Worm (Caenorhabditis elegans) whole organism, L4 larva: ENCODE results near the gene ttm-1.

ENCODE experiments used
- D1046.2 ChIP-seq: fragments of 200-800 bp; sonication (Bioruptor generic); IDR thresholded peaks from 2 replicates; pipeline ENCODE4 v1.3.6; 2022; ENCODE audit warnings: missing genetic modification characterization, missing compliant biosample characterization
- F44E2.7 ChIP-seq: fragments of 200-800 bp; sonication (Bioruptor generic); IDR thresholded peaks from 2 replicates; pipeline ENCODE4 v2.1.2; 2022; ENCODE audit warnings: missing genetic modification characterization, missing compliant biosample characterization
- T26A8.4 ChIP-seq: fragments of 200-800 bp; sonication (Bioruptor generic); IDR thresholded peaks from 2 replicates; pipeline ENCODE4 v1.3.6; 2022; ENCODE audit warnings: missing genetic modification characterization, missing compliant biosample characterization
- Y5F2A.4 ChIP-seq: fragments of 200-800 bp; sonication (Bioruptor generic); optimal IDR thresholded peaks from 2 replicates; lab custom pipeline; 2018; ENCODE audit warnings: mild to moderate bottlenecking, missing genetic modification characterization, missing compliant biosample characterization
- Y75B8A.6 ChIP-seq: fragments of 200-800 bp; sonication (Bioruptor generic); IDR thresholded peaks from 2 replicates; pipeline ENCODE4 v1.3.6; 2022; ENCODE audit warnings: missing genetic modification reagents, missing genetic modification characterization, missing compliant biosample characterization
- ZK337.2 ChIP-seq: fragments of 200-800 bp; sonication (Bioruptor generic); IDR thresholded peaks from 2 replicates; pipeline ENCODE4 v1.3.6; 2022; ENCODE audit warnings: missing genetic modification reagents, missing genetic modification characterization, missing compliant biosample characterization
- ZK546.5 ChIP-seq, 2 experiments: sonication (generic microtip); optimal IDR thresholded peaks; 2 replicates each; lab custom pipeline; 2017; ENCODE audit warnings: missing biosample characterization in 2 of 2, missing genetic modification characterization in 2 of 2
- attf-4 ChIP-seq: sonication (generic microtip); optimal IDR thresholded peaks from 3 replicates; lab custom pipeline; 2017; ENCODE audit warnings: missing biosample characterization, missing genetic modification characterization
- ceh-20 ChIP-seq: fragments of 200-800 bp; sonication (Bioruptor generic); IDR thresholded peaks from 2 replicates; pipeline ENCODE4 v1.3.6; 2022; ENCODE audit warnings: missing genetic modification reagents, missing genetic modification characterization, missing compliant biosample characterization
- ceh-32 ChIP-seq: sonication (generic microtip); optimal IDR thresholded peaks from 2 replicates; lab custom pipeline; 2016; ENCODE audit warnings: mild to moderate bottlenecking, missing genetic modification characterization, missing compliant biosample characterization; ENCODE audit not compliant: poor library complexity
- ceh-44 ChIP-seq: fragments of 200-800 bp; sonication (Bioruptor generic); IDR thresholded peaks from 2 replicates; pipeline ENCODE4 v1.3.6; 2022; ENCODE audit warnings: missing genetic modification reagents, missing genetic modification characterization, missing compliant biosample characterization
- cey-2 ChIP-seq: sonication (generic microtip); optimal IDR thresholded peaks from 3 replicates; lab custom pipeline; 2017; ENCODE audit warnings: missing genetic modification characterization, mild to moderate bottlenecking, missing compliant biosample characterization, antibody characterized with exemption, borderline replicate concordance; ENCODE audit not compliant: insufficient read depth
- dmd-9 ChIP-seq: fragments of 200-800 bp; sonication (Bioruptor generic); IDR thresholded peaks from 2 replicates; pipeline ENCODE4 v1.3.6; 2022; ENCODE audit warnings: missing genetic modification reagents, missing genetic modification characterization, missing compliant biosample characterization
- egl-43 ChIP-seq: fragments of 200-800 bp; sonication (Bioruptor generic); IDR thresholded peaks from 2 replicates; pipeline ENCODE4 v1.3.6; 2022; ENCODE audit warnings: missing genetic modification reagents, missing genetic modification characterization, missing compliant biosample characterization
- fkh-10 ChIP-seq: fragments of 150-350 bp; optimal IDR thresholded peaks from 2 replicates; lab custom pipeline; 2014; ENCODE audit warnings: missing biosample characterization, missing genetic modification reagents, missing genetic modification characterization
- gei-8 ChIP-seq: fragments of 200-800 bp; sonication (Bioruptor generic); optimal IDR thresholded peaks from 2 replicates; lab custom pipeline; 2018; ENCODE audit warnings: mild to moderate bottlenecking, missing genetic modification characterization, missing compliant biosample characterization
- hif-1 ChIP-seq, 2 experiments: sonication (generic microtip); optimal IDR thresholded peaks; 2 replicates each; lab custom pipeline; 2016 to 2017; ENCODE audit warnings: missing compliant biosample characterization in 2 of 2, missing genetic modification characterization in 2 of 2, missing genetic modification reagents in 2 of 2, missing genotype in 2 of 2, mild to moderate bottlenecking in 1 of 2
- hmg-1.1 ChIP-seq: fragments of 200-800 bp; sonication (Bioruptor generic); IDR thresholded peaks from 2 replicates; pipeline ENCODE4 v1.3.6; 2022; ENCODE audit warnings: missing genetic modification reagents, missing genetic modification characterization, missing compliant biosample characterization
- lim-7 ChIP-seq: fragments of 200-800 bp; sonication (Bioruptor generic); IDR thresholded peaks from 2 replicates; pipeline ENCODE4 v1.3.6; 2022; ENCODE audit warnings: missing genetic modification characterization, missing compliant biosample characterization
- lin-13 ChIP-seq: fragments of 150-350 bp; optimal IDR thresholded peaks from 2 replicates; lab custom pipeline; 2014; ENCODE audit warnings: missing biosample characterization, missing genetic modification reagents, missing genetic modification characterization
- lir-3 ChIP-seq: sonication (generic microtip); optimal IDR thresholded peaks from 2 replicates; lab custom pipeline; 2016; ENCODE audit warnings: mild to moderate bottlenecking, missing genetic modification characterization, missing compliant biosample characterization
- lsy-2 ChIP-seq, 2 experiments: fragments of 150-350 bp in 1 of 2; sonication (generic microtip) in 1 of 2; optimal IDR thresholded peaks; 2 replicates each; lab custom pipeline; 2014 to 2017; ENCODE audit warnings: missing biosample characterization in 2 of 2, missing genetic modification characterization in 2 of 2
- madf-5 ChIP-seq, 2 experiments: fragments of 200-800 bp; sonication (Bioruptor generic); IDR thresholded peaks; 2 replicates each; pipeline ENCODE4 v1.3.6; 2022; ENCODE audit warnings: missing compliant biosample characterization in 2 of 2, missing genetic modification characterization in 2 of 2
- madf-9 ChIP-seq: fragments of 200-800 bp; sonication (Bioruptor generic); conservative IDR thresholded peaks from 2 replicates; pipeline ENCODE4 v1.3.6; 2022; ENCODE audit warnings: missing genetic modification reagents, missing genetic modification characterization, missing compliant biosample characterization
- mes-2 ChIP-seq: sonication (generic microtip); optimal IDR thresholded peaks from 2 replicates; lab custom pipeline; 2016; ENCODE audit warnings: missing genotype, mild to moderate bottlenecking, missing genetic modification characterization, missing compliant biosample characterization; ENCODE audit not compliant: poor library complexity, severe bottlenecking
- mxl-2 ChIP-seq: fragments of 200-800 bp; sonication (Bioruptor generic); conservative IDR thresholded peaks from 2 replicates; pipeline ENCODE4 v1.3.6; 2022; ENCODE audit warnings: missing genetic modification reagents, missing genetic modification characterization, missing compliant biosample characterization
- nhr-102 ChIP-seq: sonication (generic microtip); optimal IDR thresholded peaks from 2 replicates; lab custom pipeline; 2016; ENCODE audit warnings: mild to moderate bottlenecking, missing genetic modification characterization, moderate library complexity, missing compliant biosample characterization
- nhr-11 ChIP-seq: fragments of 150-350 bp; optimal IDR thresholded peaks from 2 replicates; lab custom pipeline; 2014; ENCODE audit warnings: missing biosample characterization, missing genetic modification characterization
- nhr-111 ChIP-seq: fragments of 200-800 bp; sonication (Bioruptor generic); optimal IDR thresholded peaks from 2 replicates; lab custom pipeline; 2018; ENCODE audit warnings: mild to moderate bottlenecking, missing genetic modification characterization, missing compliant biosample characterization
- nhr-28 ChIP-seq: fragments of 150-350 bp; optimal IDR thresholded peaks from 2 replicates; lab custom pipeline; 2014; ENCODE audit warnings: missing biosample characterization, missing genetic modification characterization
- nhr-41 ChIP-seq: fragments of 200-800 bp; sonication (Bioruptor generic); IDR thresholded peaks from 2 replicates; pipeline ENCODE4 v1.3.6; 2022; ENCODE audit warnings: missing genetic modification reagents, missing genetic modification characterization, missing compliant biosample characterization
- nhr-77 ChIP-seq: fragments of 150-350 bp; optimal IDR thresholded peaks from 2 replicates; lab custom pipeline; 2014; ENCODE audit warnings: missing biosample characterization, missing genetic modification characterization
- pha-4 ChIP-seq, 2 experiments: fragments of 150-350 bp in 1 of 2; fragments of 200-800 bp in 1 of 2; sonication (Bioruptor generic) in 1 of 2; IDR thresholded peaks in 1 of 2; optimal IDR thresholded peaks in 1 of 2; 2 replicates each; pipeline versions ENCODE4 v1.3.6 to Lab custom; 2014 to 2022; ENCODE audit warnings: missing genetic modification characterization in 2 of 2, missing genetic modification reagents in 2 of 2, missing biosample characterization in 1 of 2, missing compliant biosample characterization in 1 of 2
- pqm-1 ChIP-seq: sonication (generic microtip); optimal IDR thresholded peaks from 2 replicates; lab custom pipeline; 2017; ENCODE audit warnings: missing biosample characterization, missing genetic modification characterization
- rbr-2 ChIP-seq: sonication (generic microtip); optimal IDR thresholded peaks from 2 replicates; lab custom pipeline; 2016; ENCODE audit warnings: missing genotype, missing genetic modification characterization, missing compliant biosample characterization
- saeg-2 ChIP-seq: fragments of 200-800 bp; sonication (Bioruptor generic); IDR thresholded peaks from 2 replicates; pipeline ENCODE4 v1.3.6; 2022; ENCODE audit warnings: missing genetic modification reagents, missing genetic modification characterization, missing compliant biosample characterization
- sdz-12 ChIP-seq: fragments of 200-800 bp; sonication (Bioruptor generic); optimal IDR thresholded peaks from 2 replicates; lab custom pipeline; 2018; ENCODE audit warnings: mild to moderate bottlenecking, missing genetic modification characterization, missing compliant biosample characterization
- skn-1 ChIP-seq: fragments of 150-350 bp; optimal IDR thresholded peaks from 2 replicates; lab custom pipeline; 2014; ENCODE audit warnings: missing biosample characterization, missing genetic modification characterization
- snpc-1.2 ChIP-seq: fragments of 200-800 bp; sonication (Bioruptor generic); IDR thresholded peaks from 2 replicates; pipeline ENCODE4 v1.3.6; 2022; ENCODE audit warnings: missing genetic modification reagents, missing genetic modification characterization, missing compliant biosample characterization
- snpc-4 ChIP-seq: fragments of 150-350 bp; optimal IDR thresholded peaks from 2 replicates; lab custom pipeline; 2014; ENCODE audit warnings: missing biosample characterization, missing genetic modification characterization
- spr-1 ChIP-seq: sonication (generic microtip); optimal IDR thresholded peaks from 2 replicates; lab custom pipeline; 2016; ENCODE audit warnings: mild to moderate bottlenecking, missing genetic modification characterization, missing compliant biosample characterization
- tra-1 ChIP-seq: fragments of 200-800 bp; sonication (Bioruptor generic); IDR thresholded peaks from 2 replicates; pipeline ENCODE4 v1.3.6; 2022; ENCODE audit warnings: missing genetic modification reagents, missing genetic modification characterization, missing compliant biosample characterization
- unc-39 ChIP-seq: sonication (generic microtip); optimal IDR thresholded peaks from 2 replicates; lab custom pipeline; 2017; ENCODE audit warnings: missing biosample characterization, missing genetic modification characterization
- unc-62 ChIP-seq, 3 experiments: fragments of 150-350 bp in 1 of 3; sonication (generic microtip); optimal IDR thresholded peaks in 2 of 3; peaks in 1 of 3; 1 replicate in 1 of 3; 2 replicates in 2 of 3; lab custom pipeline; 2014 to 2017; ENCODE audit warnings: missing biosample characterization in 3 of 3, missing genetic modification characterization in 3 of 3, missing genetic modification reagents in 3 of 3, missing genotype in 1 of 3
- zag-1 ChIP-seq: fragments of 150-350 bp; optimal IDR thresholded peaks from 2 replicates; lab custom pipeline; 2014; ENCODE audit warnings: missing biosample characterization, missing genetic modification characterization
- zfp-2 ChIP-seq: sonication (generic microtip); optimal IDR thresholded peaks from 2 replicates; lab custom pipeline; 2016; ENCODE audit warnings: mild to moderate bottlenecking, missing genetic modification characterization, missing compliant biosample characterization
- zfp-3 ChIP-seq: fragments of 200-800 bp; sonication (Bioruptor generic); conservative IDR thresholded peaks from 2 replicates; pipeline ENCODE4 v1.3.6; 2022; ENCODE audit warnings: missing genetic modification reagents, missing genetic modification characterization, missing compliant biosample characterization
- zip-11 ChIP-seq: fragments of 200-800 bp; sonication (Bioruptor generic); IDR thresholded peaks from 2 replicates; pipeline ENCODE4 v1.3.6; 2022; ENCODE audit warnings: missing genetic modification characterization, missing compliant biosample characterization
- ztf-7 ChIP-seq: fragments of 150-350 bp; optimal IDR thresholded peaks from 2 replicates; lab custom pipeline; 2014; ENCODE audit warnings: missing biosample characterization, missing genetic modification characterization

Gene ttm-1

DNA sequence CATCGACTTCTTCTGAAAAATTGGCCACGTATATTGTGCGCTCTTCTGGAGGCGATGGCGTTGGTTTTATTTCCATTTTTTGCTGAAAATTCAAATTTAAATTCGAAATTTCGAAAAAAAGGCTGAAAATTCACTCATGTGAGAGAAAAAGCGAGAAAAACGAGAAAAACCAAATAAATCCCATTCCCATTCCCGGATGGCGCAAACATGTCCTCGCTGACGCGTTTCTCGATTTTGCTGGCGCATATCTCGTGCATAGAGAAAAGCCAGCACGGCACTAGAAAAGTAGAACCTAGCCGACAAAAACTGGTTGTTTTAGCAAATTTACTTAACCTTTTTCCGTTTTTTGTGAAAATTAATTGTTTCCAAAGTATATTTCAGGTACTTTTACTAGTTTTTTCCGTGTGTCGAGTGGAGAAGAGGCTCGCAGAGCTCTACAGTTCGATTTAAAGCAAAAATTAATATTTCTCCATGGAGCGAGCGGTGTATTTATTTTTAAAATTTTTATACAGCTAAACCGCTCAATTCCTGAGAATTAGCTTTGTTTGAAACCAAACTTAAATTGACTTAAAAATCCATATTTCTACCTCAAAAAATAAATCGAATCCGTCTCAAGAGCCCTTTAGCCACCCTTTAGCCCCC lies 34.9 kb downstream of the ttm-1 start, which contains the start of gene rbm-7 (continued):
- no peak for TF ChIP-seq ZK546.5 (tag; optimal IDR thresholded peaks at IDR 0.05; lab: Kevin White, UChicago)
- TF ChIP-seq fkh-10 (GFP tag; lab: Kevin White, UChicago) = no peak
- TF ChIP-seq attf-4 (tag; lab: Kevin White, UChicago) = no peak
- TF ChIP-seq snpc-4 (tag; lab: Kevin White, UChicago) = no peak
- TF ChIP-seq nhr-77 (tag; lab: Kevin White, UChicago) = peak; percentile 25
- no peak for TF ChIP-seq pha-4 (GFP tag; IDR thresholded peaks at IDR 0.05; lab: Robert Waterston, UW)
- no peak for TF ChIP-seq pha-4 (tag; optimal IDR thresholded peaks at IDR 0.05; lab: Kevin White, UChicago)
- TF ChIP-seq madf-5 (GFP tag; IDR thresholded peaks at IDR 0.05; lab: Robert Waterston, UW) = no peak
- TF ChIP-seq lir-3 (tag; lab: Kevin White, UChicago) = no peak
- TF ChIP-seq nhr-111 (GFP tag; lab: Kevin White, UChicago) = no peak
- TF ChIP-seq nhr-102 (tag; lab: Kevin White, UChicago) = peak; percentile 48
- TF ChIP-seq lim-7 (GFP tag; lab: Robert Waterston, UW) = no peak
- peak; percentile 42 for TF ChIP-seq nhr-11
- no peak for TF ChIP-seq gei-8 (GFP tag; lab: Kevin White, UChicago)
- TF ChIP-seq dmd-9 = no peak
- 0 out of 2 replicates have a peak, but pooled peaks have one; percentile 30 for TF ChIP-seq egl-43
- no peak for TF ChIP-seq ceh-44
- no peak for TF ChIP-seq ceh-20 (GFP tag; lab: Robert Waterston, UW)
- peak; percentile 47 for TF ChIP-seq lin-13 (GFP tag; lab: Kevin White, UChicago)
- TF ChIP-seq ceh-32 (tag; lab: Kevin White, UChicago) = no peak
- TF ChIP-seq unc-39 (tag; lab: Kevin White, UChicago) = no peak
- no peak for TF ChIP-seq spr-1 (tag; lab: Kevin White, UChicago)
- 0 out of 2 replicates have a peak, but pooled peaks have one; percentile 69 for TF ChIP-seq zfp-3 (GFP tag; lab: Robert Waterston, UW)
- no peak for TF ChIP-seq skn-1
- TF ChIP-seq pqm-1 (tag; lab: Kevin White, UChicago) = no peak
- TF ChIP-seq zag-1 (tag; lab: Kevin White, UChicago) = no peak
- no peak for TF ChIP-seq snpc-1.2 (GFP tag; lab: Robert Waterston, UW)
- no peak for TF ChIP-seq sdz-12 (GFP tag; lab: Kevin White, UChicago)
- TF ChIP-seq rbr-2 = peak; percentile 62
- TF ChIP-seq mes-2 (tag; lab: Kevin White, UChicago) = peak; percentile 60
- no peak for TF ChIP-seq madf-9 (GFP tag; lab: Robert Waterston, UW)
- no peak for TF ChIP-seq ztf-7
- no peak for TF ChIP-seq mxl-2
- no peak for TF ChIP-seq Y75B8A.6 (GFP tag; lab: Robert Waterston, UW)
- TF ChIP-seq Y5F2A.4 (GFP tag; lab: Kevin White, UChicago) = no peak
- TF ChIP-seq zfp-2 (tag; lab: Kevin White, UChicago) = no peak
- TF ChIP-seq nhr-28 = peak; percentile 20
- no peak for TF ChIP-seq F44E2.7
- TF ChIP-seq unc-62 (GFP tag; optimal IDR thresholded peaks at IDR 0.05 in 1 of 2; lab: Kevin White, UChicago) = no peak
- no peak for TF ChIP-seq unc-62 (tag; optimal IDR thresholded peaks at IDR 0.05; lab: Kevin White, UChicago)
- TF ChIP-seq tra-1 (GFP tag; lab: Robert Waterston, UW) = no peak
- no peak for TF ChIP-seq saeg-2
- TF ChIP-seq nhr-41 (GFP tag; lab: Robert Waterston, UW) = no peak
- peak; percentile 79 for TF ChIP-seq T26A8.4
- TF ChIP-seq hif-1 (tag; optimal IDR thresholded peaks at IDR 0.05; lab: Kevin White, UChicago) = peak in 1 of 2 experiments; percentile 32
- no peak for TF ChIP-seq cey-2 (tag; lab: Kevin White, UChicago)
- no peak for TF ChIP-seq D1046.2
- TF ChIP-seq ZK337.2 (GFP tag; lab: Robert Waterston, UW) = no peak
- no peak for TF ChIP-seq zip-11 (GFP tag; lab: Robert Waterston, UW)
- peak; percentile 67 for TF ChIP-seq hmg-1.1
- TF ChIP-seq lsy-2 (tag; optimal IDR thresholded peaks at IDR 0.05; lab: Kevin White, UChicago) = peak; percentile 12 to 88
